Fruit fly (Drosophila melanogaster) whole organism, embryonic: ENCODE results near the gene CG9737.

Source experiments
- Antp ChIP-seq: fragments of 200-800 bp; sonication (Bioruptor generic); optimal IDR thresholded peaks from 3 replicates; lab custom pipeline; 2016; ENCODE audit warnings: missing biosample characterization, missing genetic modification characterization
- Atf-2 ChIP-seq: fragments of 200-800 bp; sonication (Bioruptor generic); optimal IDR thresholded peaks from 2 replicates; lab custom pipeline; 2016; ENCODE audit warnings: missing biosample characterization, missing genetic modification characterization
- Blimp-1 ChIP-seq: fragments of 200-800 bp; sonication (Bioruptor generic); optimal IDR thresholded peaks from 3 replicates; lab custom pipeline; 2018; ENCODE audit warnings: missing biosample characterization, missing genetic modification characterization, mild to moderate bottlenecking, moderate library complexity, missing genetic modification reagents
- CG11456 ChIP-seq: fragments of 200-800 bp; sonication (Bioruptor generic); IDR thresholded peaks from 3 replicates; pipeline ENCODE4 v1.3.6; 2022; ENCODE audit warnings: missing biosample characterization, missing genetic modification characterization
- CG14050 ChIP-seq: fragments of 200-800 bp; sonication (Bioruptor generic); IDR thresholded peaks from 3 replicates; pipeline ENCODE4 v1.3.6; 2022; ENCODE audit warnings: missing biosample characterization, missing genetic modification characterization
- CG1602 ChIP-seq: fragments of 200-800 bp; sonication (Bioruptor generic); optimal IDR thresholded peaks from 3 replicates; lab custom pipeline; 2016; ENCODE audit warnings: missing biosample characterization, missing genetic modification characterization
- CG16863 ChIP-seq: fragments of 200-800 bp; sonication (Bioruptor generic); optimal IDR thresholded peaks from 3 replicates; lab custom pipeline; 2016; ENCODE audit warnings: missing biosample characterization, missing genetic modification characterization
- CG17802 ChIP-seq: fragments of 200-800 bp; sonication (Bioruptor generic); optimal IDR thresholded peaks from 2 replicates; lab custom pipeline; 2018; ENCODE audit warnings: missing biosample characterization, mild to moderate bottlenecking, missing genetic modification characterization, moderate library complexity
- CG18599 ChIP-seq: fragments of 200-800 bp; sonication (Bioruptor generic); optimal IDR thresholded peaks from 3 replicates; lab custom pipeline; 2017; ENCODE audit warnings: missing biosample characterization, missing genetic modification characterization, mild to moderate bottlenecking, moderate library complexity, missing genetic modification reagents
- CG31365 ChIP-seq: fragments of 200-800 bp; sonication (Bioruptor generic); optimal IDR thresholded peaks from 2 replicates; lab custom pipeline; 2018; ENCODE audit warnings: missing biosample characterization, mild to moderate bottlenecking, missing genetic modification characterization
- CG32532 ChIP-seq: fragments of 200-800 bp; sonication (Bioruptor generic); IDR thresholded peaks from 2 replicates; pipeline ENCODE4 v1.3.6; 2022; ENCODE audit warnings: missing biosample characterization, missing genetic modification characterization
- CG32772 ChIP-seq: fragments of 200-800 bp; sonication (Bioruptor generic); IDR thresholded peaks from 2 replicates; pipeline ENCODE4 v1.3.6; 2022; ENCODE audit warnings: missing biosample characterization, missing genetic modification characterization
- CG42726 ChIP-seq: fragments of 200-800 bp; sonication (Bioruptor generic); IDR thresholded peaks from 2 replicates; pipeline ENCODE4 v1.3.6; 2022; ENCODE audit warnings: missing biosample characterization, missing genetic modification characterization; ENCODE audit not compliant: partially characterized antibody
- CG4424 ChIP-seq: fragments of 200-800 bp; sonication (Bioruptor generic); optimal IDR thresholded peaks from 3 replicates; lab custom pipeline; 2016; ENCODE audit warnings: missing biosample characterization, missing genetic modification characterization
- CG4730 ChIP-seq: fragments of 200-800 bp; sonication (Bioruptor generic); IDR thresholded peaks from 2 replicates; pipeline ENCODE4 v1.3.6; 2022; ENCODE audit warnings: missing biosample characterization, missing genetic modification characterization
- CG4820 ChIP-seq: fragments of 200-800 bp; sonication (Bioruptor generic); optimal IDR thresholded peaks from 3 replicates; lab custom pipeline; 2016; ENCODE audit warnings: missing biosample characterization, missing genetic modification characterization
- CG6765 ChIP-seq: fragments of 200-800 bp; sonication (Bioruptor generic); optimal IDR thresholded peaks from 3 replicates; lab custom pipeline; 2017; ENCODE audit warnings: missing biosample characterization, mild to moderate bottlenecking, missing genetic modification characterization
- CG7372 ChIP-seq: fragments of 200-800 bp; sonication (Bioruptor generic); IDR thresholded peaks from 2 replicates; pipeline ENCODE4 v1.3.6; 2022; ENCODE audit warnings: missing biosample characterization, missing genetic modification characterization
- CG8924 ChIP-seq: fragments of 200-800 bp; optimal IDR thresholded peaks from 3 replicates; lab custom pipeline; 2019; ENCODE audit warnings: missing biosample characterization, mild to moderate bottlenecking, missing genetic modification characterization, moderate library complexity
- CHES-1-like ChIP-seq: fragments of 200-800 bp; sonication (Bioruptor generic); optimal IDR thresholded peaks from 2 replicates; lab custom pipeline; 2016; ENCODE audit warnings: missing biosample characterization, missing genetic modification characterization
- Fer2 ChIP-seq: fragments of 200-800 bp; sonication (Bioruptor generic); optimal IDR thresholded peaks from 2 replicates; lab custom pipeline; 2018; ENCODE audit warnings: missing biosample characterization, mild to moderate bottlenecking, missing genetic modification characterization, moderate library complexity
- H15 ChIP-seq: fragments of 200-800 bp; sonication (Bioruptor generic); IDR thresholded peaks from 3 replicates; pipeline ENCODE4 v1.3.6; 2022; ENCODE audit warnings: missing biosample characterization, missing genetic modification characterization
- HHEX ChIP-seq: fragments of 200-800 bp; sonication (Bioruptor generic); optimal IDR thresholded peaks from 3 replicates; lab custom pipeline; 2017; ENCODE audit warnings: missing biosample characterization, mild to moderate bottlenecking, missing genetic modification characterization, missing genetic modification reagents
- HLH4C ChIP-seq: fragments of 200-800 bp; sonication (Bioruptor generic); IDR thresholded peaks from 3 replicates; pipeline ENCODE4 v1.3.6; 2022; ENCODE audit warnings: missing biosample characterization, missing genetic modification characterization; ENCODE audit not compliant: partially characterized antibody
- Hand ChIP-seq: fragments of 200-800 bp; sonication (Bioruptor generic); optimal IDR thresholded peaks from 2 replicates; lab custom pipeline; 2017; ENCODE audit warnings: mild to moderate bottlenecking, missing biosample characterization, missing genetic modification reagents, missing genetic modification characterization
- Hr3 ChIP-seq: fragments of 200-800 bp; sonication (Bioruptor generic); optimal IDR thresholded peaks from 3 replicates; lab custom pipeline; 2016; ENCODE audit warnings: missing biosample characterization, missing genetic modification characterization
- MTF-1 ChIP-seq: fragments of 200-800 bp; sonication (Bioruptor generic); optimal IDR thresholded peaks from 2 replicates; lab custom pipeline; 2018; ENCODE audit warnings: missing biosample characterization, mild to moderate bottlenecking, missing genetic modification characterization, borderline replicate concordance
- NFAT ChIP-seq: fragments of 200-800 bp; sonication (Bioruptor generic); IDR thresholded peaks from 2 replicates; pipeline ENCODE4 v1.3.6; 2022; ENCODE audit warnings: missing biosample characterization, missing genetic modification characterization
- Nf-YB ChIP-seq: fragments of 200-800 bp; sonication (Bioruptor generic); optimal IDR thresholded peaks from 3 replicates; lab custom pipeline; 2019; ENCODE audit warnings: missing biosample characterization, mild to moderate bottlenecking, missing genetic modification characterization, moderate library complexity
- Ssrp ChIP-seq: fragments of 200-800 bp; sonication (Bioruptor generic); optimal IDR thresholded peaks from 2 replicates; lab custom pipeline; 2018; ENCODE audit warnings: missing biosample characterization, mild to moderate bottlenecking, missing genetic modification characterization, moderate library complexity
- Tbp ChIP-seq: fragments of >200 bp; optimal IDR thresholded peaks from 2 replicates; lab custom pipeline; 2018; ENCODE audit warnings: missing biosample characterization, missing genetic modification characterization
- ase ChIP-seq: fragments of 200-800 bp; sonication (Bioruptor generic); IDR thresholded peaks from 3 replicates; pipeline ENCODE4 v1.3.6; 2022; ENCODE audit warnings: missing biosample characterization, missing genetic modification characterization
- bab2 ChIP-seq: fragments of 200-800 bp; sonication (Bioruptor generic); optimal IDR thresholded peaks from 2 replicates; lab custom pipeline; 2016; ENCODE audit warnings: missing biosample characterization, missing genetic modification characterization
- cad ChIP-seq: fragments of >200 bp; optimal IDR thresholded peaks from 2 replicates; lab custom pipeline; 2017; ENCODE audit warnings: missing biosample characterization, missing genetic modification characterization
- caup ChIP-seq: fragments of 200-800 bp; sonication (Bioruptor generic); optimal IDR thresholded peaks from 3 replicates; lab custom pipeline; 2017; ENCODE audit warnings: missing biosample characterization, mild to moderate bottlenecking, missing genetic modification characterization, moderate library complexity; ENCODE audit not compliant: severe bottlenecking
- fd102C ChIP-seq: fragments of 200-800 bp; sonication (Bioruptor generic); optimal IDR thresholded peaks from 2 replicates; lab custom pipeline; 2018; ENCODE audit warnings: missing biosample characterization, mild to moderate bottlenecking, missing genetic modification characterization, moderate library complexity
- fd64A ChIP-seq: fragments of 200-800 bp; sonication (Bioruptor generic); optimal IDR thresholded peaks from 3 replicates; lab custom pipeline; 2018; ENCODE audit warnings: missing biosample characterization, mild to moderate bottlenecking, missing genetic modification characterization
- fd96Cb ChIP-seq: fragments of 200-800 bp; sonication (Bioruptor generic); optimal IDR thresholded peaks from 2 replicates; lab custom pipeline; 2018; ENCODE audit warnings: missing biosample characterization, mild to moderate bottlenecking, missing genetic modification characterization, moderate library complexity
- grau ChIP-seq: fragments of 200-800 bp; optimal IDR thresholded peaks from 3 replicates; lab custom pipeline; 2019; ENCODE audit warnings: missing biosample characterization, mild to moderate bottlenecking, missing genetic modification characterization, moderate library complexity
- ind ChIP-seq: fragments of 200-800 bp; sonication (Bioruptor generic); optimal IDR thresholded peaks from 3 replicates; lab custom pipeline; 2016; ENCODE audit warnings: missing biosample characterization, missing genetic modification characterization
- mld ChIP-seq: fragments of 200-800 bp; sonication (Bioruptor generic); IDR thresholded peaks from 3 replicates; pipeline ENCODE4 v1.3.6; 2022; ENCODE audit warnings: missing biosample characterization, missing genetic modification characterization; ENCODE audit not compliant: partially characterized antibody
- onecut ChIP-seq: fragments of 200-800 bp; sonication (Bioruptor generic); IDR thresholded peaks from 2 replicates; pipeline ENCODE4 v1.3.6; 2022; ENCODE audit warnings: missing biosample characterization, missing genetic modification characterization
- otp ChIP-seq: fragments of 200-800 bp; sonication (Bioruptor generic); IDR thresholded peaks from 3 replicates; pipeline ENCODE4, ENCODE4 v1.3.6; 2022; ENCODE audit warnings: missing biosample characterization, missing genetic modification characterization
- salm ChIP-seq: fragments of 200-800 bp; sonication (Bioruptor generic); optimal IDR thresholded peaks from 2 replicates; lab custom pipeline; 2018; ENCODE audit warnings: missing biosample characterization, mild to moderate bottlenecking, missing genetic modification characterization
- sd ChIP-seq: fragments of 200-800 bp; sonication (Bioruptor generic); optimal IDR thresholded peaks from 3 replicates; lab custom pipeline; 2018; ENCODE audit warnings: missing biosample characterization, mild to moderate bottlenecking, missing genetic modification characterization, moderate library complexity
- sqz ChIP-seq: fragments of 200-800 bp; sonication (Bioruptor generic); optimal IDR thresholded peaks from 3 replicates; lab custom pipeline; 2018; ENCODE audit warnings: missing biosample characterization, mild to moderate bottlenecking, missing genetic modification characterization
- tin ChIP-seq: fragments of 200-800 bp; sonication (Bioruptor generic); optimal IDR thresholded peaks from 3 replicates; lab custom pipeline; 2016; ENCODE audit warnings: missing biosample characterization, missing genetic modification characterization
- tup ChIP-seq: fragments of 200-800 bp; sonication (Bioruptor generic); optimal IDR thresholded peaks from 2 replicates; lab custom pipeline; 2016; ENCODE audit warnings: missing biosample characterization, mild to moderate bottlenecking, missing genetic modification characterization, moderate library complexity
- vfl ChIP-seq: fragments of 200-800 bp; sonication (Bioruptor generic); optimal IDR thresholded peaks from 2 replicates; lab custom pipeline; 2016; ENCODE audit warnings: missing biosample characterization, missing genetic modification characterization
- wek ChIP-seq: fragments of 200-800 bp; sonication (Bioruptor generic); optimal IDR thresholded peaks from 3 replicates; lab custom pipeline; 2018; ENCODE audit warnings: missing biosample characterization, mild to moderate bottlenecking, missing genetic modification characterization, moderate library complexity

The CG9737 gene

DNA sequence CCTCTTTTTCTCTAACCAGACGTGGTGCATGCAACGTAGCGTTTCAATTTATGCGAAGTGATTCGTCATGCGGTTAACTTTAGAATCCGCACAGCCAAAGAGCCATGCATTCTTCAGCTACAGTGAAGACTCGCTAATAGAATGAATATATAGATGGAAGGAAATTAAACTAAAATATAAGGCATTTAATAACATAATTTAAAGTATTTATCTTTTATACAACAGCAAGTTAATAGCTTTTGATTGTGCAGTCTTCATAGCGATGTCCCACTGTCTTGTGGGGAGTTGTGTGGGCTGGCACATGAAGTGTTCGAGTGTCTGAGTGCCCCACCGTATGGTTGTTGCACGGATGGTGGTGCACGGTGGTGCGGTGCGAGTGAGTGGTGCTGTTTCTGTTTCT, 22.3 kb upstream of the CG9737 start (continued):
- TF ChIP-seq H15 (peak; percentile 71), CG7372 (GFP tag; lab: Robert Waterston, UW) (peak; percentile 28; the same call in 1 of the 2 replicates), ind (GFP tag; lab: Kevin White, UChicago) (peak; percentile 33), fd64A (GFP tag; lab: Kevin White, UChicago) (no peak), fd102C (GFP tag; lab: Kevin White, UChicago) (peak; percentile 32), sqz (GFP tag; lab: Kevin White, UChicago) (no peak), CG4424 (peak; percentile 44), sd (tag; lab: Kevin White, UChicago) (peak; percentile 66), tup (GFP tag; lab: Kevin White, UChicago) (no peak), CG18599 (GFP tag; lab: Kevin White, UChicago) (peak; percentile 15), CG1602 (peak; percentile 48), HLH4C (no peak), mld (GFP tag; lab: Robert Waterston, UW) (no peak), CG42726 (GFP tag; lab: Robert Waterston, UW) (no peak), HHEX (peak; percentile 1), Antp (GFP tag; lab: Kevin White, UChicago) (no peak), CG4820 (peak; percentile 36), CG31365 (tag; lab: Kevin White, UChicago) (no peak), vfl (GFP tag; lab: Kevin White, UChicago) (no peak), onecut (peak; percentile 62), cad (GFP tag; lab: Kevin White, UChicago) (no peak), NFAT (GFP tag; lab: Robert Waterston, UW) (0 out of 2 replicates have a peak, but pooled peaks have one; percentile 12), CG8924 (tag; lab: Kevin White, UChicago) (peak; percentile 47), Hand (GFP tag; lab: Kevin White, UChicago) (no peak), MTF-1 (no peak), CG32772 (GFP tag; lab: Robert Waterston, UW) (peak; percentile 76), grau (tag; lab: Kevin White, UChicago) (peak; percentile 88), caup (GFP tag; lab: Kevin White, UChicago) (no peak), CG11456 (GFP tag; lab: Robert Waterston, UW) (no peak), CG32532 (GFP tag; lab: Robert Waterston, UW) (peak; percentile 24; the same call in 1 of the 2 replicates), tin (GFP tag; lab: Kevin White, UChicago) (peak; percentile 29), Nf-YB (GFP tag; lab: Kevin White, UChicago) (peak; percentile 38), CG17802 (peak; percentile 37), CG16863 (peak; percentile 1), Ssrp (tag; lab: Kevin White, UChicago) (peak; percentile 58), Hr3 (peak; percentile 35), CG4730 (GFP tag; lab: Robert Waterston, UW) (peak; percentile 44; the same call in 1 of the 2 replicates), Tbp (GFP tag; lab: Kevin White, UChicago) (no peak), bab2 (GFP tag; lab: Kevin White, UChicago) (no peak), ase (GFP tag; lab: Robert Waterston, UW) (peak; percentile 67; the same call in 2 of the 3 replicates), otp (GFP tag; lab: Robert Waterston, UW) (peak; percentile 67; the same call in 1 of the 3 replicates), Atf-2 (GFP tag; lab: Kevin White, UChicago) (no peak), Fer2 (no peak), CG14050 (GFP tag; lab: Robert Waterston, UW) (peak; percentile 35; the same call in 2 of the 3 replicates), CHES-1-like (GFP tag; lab: Kevin White, UChicago) (no peak), wek (GFP tag; lab: Kevin White, UChicago) (no peak), salm (tag; lab: Kevin White, UChicago) (no peak), CG6765 (GFP tag; lab: Kevin White, UChicago) (no peak), Blimp-1 (peak; percentile 58), fd96Cb (tag; lab: Kevin White, UChicago) (peak; percentile 50)
